Worm (Caenorhabditis elegans) whole organism, late embryonic: ENCODE measurements around the gene sdf-9.

ENCODE experiments used
- K09A11.1 ChIP-seq: sonication (generic microtip); optimal IDR thresholded peaks from 2 replicates; lab custom pipeline; 2017; ENCODE audit warnings: antibody characterized with exemption, mild to moderate bottlenecking, missing genetic modification characterization, missing compliant biosample characterization; ENCODE audit not compliant: insufficient read depth
- Y22D7AL.16 ChIP-seq: sonication (generic microtip); optimal IDR thresholded peaks from 2 replicates; lab custom pipeline; 2016; ENCODE audit warnings: missing genetic modification characterization, missing compliant biosample characterization
- ama-1 ChIP-seq: fragments of 150-350 bp; optimal IDR thresholded peaks from 2 replicates; lab custom pipeline; 2014
- ceh-14 ChIP-seq: sonication (generic microtip); optimal IDR thresholded peaks from 2 replicates; lab custom pipeline; 2016; ENCODE audit warnings: missing genotype, missing genetic modification characterization, missing compliant biosample characterization
- ceh-18 ChIP-seq: sonication (generic microtip); optimal IDR thresholded peaks from 2 replicates; lab custom pipeline; 2016; ENCODE audit warnings: missing genetic modification characterization, missing compliant biosample characterization
- ceh-2 ChIP-seq: sonication (generic microtip); optimal IDR thresholded peaks from 2 replicates; lab custom pipeline; 2016; ENCODE audit warnings: missing genotype, missing genetic modification characterization, missing compliant biosample characterization
- ceh-24 ChIP-seq: sonication (generic microtip); optimal IDR thresholded peaks from 2 replicates; lab custom pipeline; 2016; ENCODE audit warnings: mild to moderate bottlenecking, missing genetic modification characterization, missing compliant biosample characterization
- ceh-30 ChIP-seq: fragments of 150-350 bp; optimal IDR thresholded peaks from 2 replicates; lab custom pipeline; 2014; ENCODE audit warnings: missing biosample characterization, missing genetic modification characterization
- ceh-31 ChIP-seq: sonication (generic microtip); optimal IDR thresholded peaks from 2 replicates; lab custom pipeline; 2016; ENCODE audit warnings: missing genetic modification characterization, missing compliant biosample characterization
- ceh-34 ChIP-seq: sonication (generic microtip); optimal IDR thresholded peaks from 2 replicates; lab custom pipeline; 2016; ENCODE audit warnings: mild to moderate bottlenecking, missing genetic modification characterization, missing compliant biosample characterization
- ceh-48 ChIP-seq: sonication (generic microtip); optimal IDR thresholded peaks from 2 replicates; lab custom pipeline; 2016; ENCODE audit warnings: missing genetic modification characterization, inconsistent platforms, missing compliant biosample characterization
- ceh-6 ChIP-seq: fragments of 200-800 bp; sonication (Bioruptor generic); optimal IDR thresholded peaks from 2 replicates; lab custom pipeline; 2018; ENCODE audit warnings: mild to moderate bottlenecking, missing genetic modification characterization, missing compliant biosample characterization
- ceh-9 ChIP-seq: sonication (generic microtip); optimal IDR thresholded peaks from 2 replicates; lab custom pipeline; 2016; ENCODE audit warnings: mild to moderate bottlenecking, missing genetic modification characterization, inconsistent platforms, missing compliant biosample characterization
- dmd-4 ChIP-seq: sonication (generic microtip); optimal IDR thresholded peaks from 2 replicates; lab custom pipeline; 2016; ENCODE audit warnings: borderline replicate concordance, missing genetic modification characterization, missing compliant biosample characterization
- dve-1 ChIP-seq: sonication (generic microtip); optimal IDR thresholded peaks from 2 replicates; lab custom pipeline; 2017; ENCODE audit warnings: antibody characterized with exemption, mild to moderate bottlenecking, missing genetic modification characterization, missing compliant biosample characterization
- elt-2 ChIP-seq: sonication (generic microtip); optimal IDR thresholded peaks from 2 replicates; lab custom pipeline; 2016; ENCODE audit warnings: missing genetic modification reagents, missing genetic modification characterization, missing compliant biosample characterization
- ets-4 ChIP-seq: sonication (generic microtip); optimal IDR thresholded peaks from 2 replicates; lab custom pipeline; 2016; ENCODE audit warnings: missing genetic modification characterization, missing compliant biosample characterization
- fax-1 ChIP-seq: sonication (generic microtip); optimal IDR thresholded peaks from 2 replicates; lab custom pipeline; 2016; ENCODE audit warnings: missing genotype, missing genetic modification characterization, missing compliant biosample characterization
- fkh-10 ChIP-seq: fragments of 150-350 bp; optimal IDR thresholded peaks from 2 replicates; lab custom pipeline; 2014; ENCODE audit warnings: missing biosample characterization, missing genetic modification reagents, missing genetic modification characterization
- gmeb-2 ChIP-seq: sonication (generic microtip); optimal IDR thresholded peaks from 2 replicates; lab custom pipeline; 2016; ENCODE audit warnings: missing genetic modification characterization, inconsistent platforms, missing compliant biosample characterization
- hlh-6 ChIP-seq: sonication (generic microtip); optimal IDR thresholded peaks from 2 replicates; lab custom pipeline; 2016; ENCODE audit warnings: missing genotype, missing genetic modification characterization, missing compliant biosample characterization
- hlh-8 ChIP-seq: sonication (generic microtip); optimal IDR thresholded peaks from 2 replicates; lab custom pipeline; 2016; ENCODE audit warnings: missing genotype, missing genetic modification characterization, missing compliant biosample characterization
- madf-2 ChIP-seq: sonication (generic microtip); optimal IDR thresholded peaks from 2 replicates; lab custom pipeline; 2017; ENCODE audit warnings: missing genetic modification characterization, missing compliant biosample characterization
- mec-3 ChIP-seq: sonication (generic microtip); optimal IDR thresholded peaks from 2 replicates; lab custom pipeline; 2016; ENCODE audit warnings: borderline replicate concordance, missing genetic modification characterization, missing compliant biosample characterization
- nfya-1 ChIP-seq: sonication (generic microtip); optimal IDR thresholded peaks from 2 replicates; lab custom pipeline; 2017; ENCODE audit warnings: missing genetic modification characterization, mild to moderate bottlenecking, missing compliant biosample characterization, antibody characterized with exemption, moderate library complexity
- nhr-232 ChIP-seq: sonication (generic microtip); optimal IDR thresholded peaks from 2 replicates; lab custom pipeline; 2016; ENCODE audit warnings: missing genetic modification characterization, missing compliant biosample characterization
- npax-4 ChIP-seq: sonication (generic microtip); optimal IDR thresholded peaks from 2 replicates; lab custom pipeline; 2016; ENCODE audit warnings: missing genetic modification characterization, missing compliant biosample characterization
- pag-3 ChIP-seq: sonication (generic microtip); optimal IDR thresholded peaks from 2 replicates; lab custom pipeline; 2016; ENCODE audit warnings: missing compliant biosample characterization, missing genetic modification characterization, borderline replicate concordance
- pax-1 ChIP-seq: fragments of 150-350 bp; optimal IDR thresholded peaks from 2 replicates; lab custom pipeline; 2014; ENCODE audit warnings: missing biosample characterization, missing genetic modification characterization
- pha-2 ChIP-seq: sonication (generic microtip); optimal IDR thresholded peaks from 2 replicates; lab custom pipeline; 2017; ENCODE audit warnings: mild to moderate bottlenecking, missing genetic modification characterization, missing compliant biosample characterization
- pha-4 ChIP-seq: fragments of 150-350 bp; optimal IDR thresholded peaks from 2 replicates; lab custom pipeline; 2018; ENCODE audit warnings: missing biosample characterization, missing genetic modification reagents, missing genetic modification characterization
- pqm-1 ChIP-seq: sonication (generic microtip); optimal IDR thresholded peaks from 2 replicates; lab custom pipeline; 2016; ENCODE audit warnings: missing genetic modification characterization, missing compliant biosample characterization
- rnt-1 ChIP-seq: sonication (generic microtip); optimal IDR thresholded peaks from 2 replicates; lab custom pipeline; 2016; ENCODE audit warnings: missing genetic modification characterization, missing compliant biosample characterization
- sdc-2 ChIP-seq: sonication (generic microtip); optimal IDR thresholded peaks from 2 replicates; lab custom pipeline; 2016; ENCODE audit warnings: missing genotype, missing genetic modification characterization, missing compliant biosample characterization
- sox-2 ChIP-seq: fragments of 200-800 bp; sonication (Bioruptor generic); IDR thresholded peaks from 2 replicates; pipeline ENCODE4 v1.3.6; 2022; ENCODE audit warnings: missing genetic modification reagents, missing genetic modification characterization, missing compliant biosample characterization
- sox-4 ChIP-seq: sonication (generic microtip); optimal IDR thresholded peaks from 2 replicates; lab custom pipeline; 2017; ENCODE audit warnings: mild to moderate bottlenecking, missing genetic modification characterization, inconsistent platforms, missing compliant biosample characterization
- syd-9 ChIP-seq: sonication (generic microtip); optimal IDR thresholded peaks from 2 replicates; lab custom pipeline; 2016; ENCODE audit warnings: mild to moderate bottlenecking, missing genetic modification characterization, moderate library complexity, missing compliant biosample characterization
- tbx-2 ChIP-seq: sonication (generic microtip); optimal IDR thresholded peaks from 2 replicates; lab custom pipeline; 2016; ENCODE audit warnings: missing genetic modification characterization, missing compliant biosample characterization
- tbx-7 ChIP-seq: sonication (generic microtip); optimal IDR thresholded peaks from 2 replicates; lab custom pipeline; 2016; ENCODE audit warnings: missing genotype, missing genetic modification characterization, missing compliant biosample characterization
- ttx-3 ChIP-seq: sonication (generic microtip); optimal IDR thresholded peaks from 2 replicates; lab custom pipeline; 2016; ENCODE audit warnings: missing genetic modification reagents, missing genetic modification characterization, missing compliant biosample characterization
- unc-3 ChIP-seq, 2 experiments: fragments of 200-800 bp in 1 of 2; sonication (Bioruptor generic) in 1 of 2; sonication (generic microtip) in 1 of 2; conservative IDR thresholded peaks in 1 of 2; optimal IDR thresholded peaks in 1 of 2; 2 replicates each; pipeline versions ENCODE4 v1.3.6 to Lab custom; 2016 to 2022; ENCODE audit warnings: missing compliant biosample characterization in 2 of 2, missing genetic modification characterization in 2 of 2, missing genetic modification reagents in 1 of 2
- unc-55 ChIP-seq: sonication (generic microtip); optimal IDR thresholded peaks from 2 replicates; lab custom pipeline; 2017; ENCODE audit warnings: missing biosample characterization, missing genetic modification reagents, missing genetic modification characterization
- zip-5 ChIP-seq: sonication (generic microtip); optimal IDR thresholded peaks from 2 replicates; lab custom pipeline; 2016; ENCODE audit warnings: missing genetic modification characterization, missing compliant biosample characterization
- ztf-16 ChIP-seq: sonication (generic microtip); optimal IDR thresholded peaks from 2 replicates; lab custom pipeline; 2017; ENCODE audit warnings: missing genetic modification characterization, missing compliant biosample characterization

Gene sdf-9

DNA sequence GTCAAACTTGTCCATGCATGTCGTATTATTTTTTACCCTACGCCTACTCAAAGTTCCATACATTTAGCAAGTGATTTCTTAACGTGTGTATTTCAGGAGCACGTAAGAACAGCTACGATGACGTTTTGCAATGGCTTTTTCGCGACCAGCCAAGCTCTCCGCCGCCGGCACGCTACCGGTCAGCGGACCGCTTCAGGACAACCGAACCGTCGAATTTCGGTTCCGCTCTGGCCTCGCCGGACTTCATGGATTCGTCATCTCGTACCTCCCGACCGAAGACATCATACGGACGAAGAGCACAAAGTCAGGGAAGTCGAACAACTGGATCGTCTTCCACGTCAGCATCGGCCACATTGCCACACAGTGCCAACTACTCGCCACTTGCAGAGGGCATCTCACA is 14.4 kb upstream of the sdf-9 start:
- TF ChIP-seq dmd-4 (tag; lab: Kevin White, UChicago) (no peak), ets-4 (tag; lab: Kevin White, UChicago) (no peak), rnt-1 (tag; lab: Kevin White, UChicago) (no peak), pha-4 (no peak), unc-3 (GFP tag; conservative IDR thresholded peaks at IDR 0.05; lab: Robert Waterston, UW) (no peak), unc-3 (tag; optimal IDR thresholded peaks at IDR 0.05; lab: Kevin White, UChicago) (no peak), ceh-18 (tag; lab: Kevin White, UChicago) (no peak)

ce11 chrV:20785050-20785847 is 12.8 kb upstream of the sdf-9 start:
- no peak for TF ChIP-seq syd-9 (tag; lab: Kevin White, UChicago)
- no peak for TF ChIP-seq ceh-48 (tag; lab: Kevin White, UChicago)
- no peak for TF ChIP-seq nhr-232 (tag; lab: Kevin White, UChicago)
- no peak for TF ChIP-seq ets-4 (tag; lab: Kevin White, UChicago)
- no peak for TF ChIP-seq sox-4
- TF ChIP-seq ceh-6 (GFP tag; lab: Kevin White, UChicago), result no peak
- TF ChIP-seq ceh-14 (tag; lab: Kevin White, UChicago), result no peak
- TF ChIP-seq tbx-7 (tag; lab: Kevin White, UChicago), result no peak
- no peak for TF ChIP-seq ceh-31 (tag; lab: Kevin White, UChicago)
- no peak for TF ChIP-seq ztf-16 (tag; lab: Kevin White, UChicago)

DNA sequence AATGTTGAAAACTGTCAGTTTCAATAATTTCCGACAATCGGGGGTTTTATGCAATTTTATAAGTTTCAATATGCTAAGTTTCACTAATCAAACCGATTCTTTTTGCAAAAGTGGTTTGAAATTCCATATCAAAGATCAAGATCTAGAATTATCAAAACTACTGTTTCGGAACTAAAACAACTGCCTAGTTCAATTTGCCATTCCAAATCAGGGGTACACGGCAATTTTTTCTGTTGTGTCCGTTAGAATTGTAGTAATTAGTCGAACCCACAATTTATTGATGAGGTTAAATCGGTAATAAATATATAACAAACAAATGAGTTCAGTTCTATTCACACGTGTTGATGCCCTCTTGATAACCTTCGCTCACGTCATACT is 12.2 kb upstream of the sdf-9 start:
- TF ChIP-seq ceh-30 (tag; lab: Kevin White, UChicago), result no peak
- no peak for TF ChIP-seq sdc-2
- TF ChIP-seq rnt-1 (tag; lab: Kevin White, UChicago), result no peak
- TF ChIP-seq npax-4 (tag; lab: Kevin White, UChicago), result no peak
- no peak for TF ChIP-seq Y22D7AL.16 (tag; lab: Kevin White, UChicago)
- TF ChIP-seq pag-3, result no peak
- no peak for TF ChIP-seq ttx-3 (tag; lab: Kevin White, UChicago)
- TF ChIP-seq hlh-6 (tag; lab: Kevin White, UChicago), result no peak
- no peak for TF ChIP-seq ceh-2
- no peak for TF ChIP-seq nhr-232 (tag; lab: Kevin White, UChicago)
- TF ChIP-seq pqm-1 (tag; lab: Kevin White, UChicago), result no peak
- no peak for TF ChIP-seq hlh-8 (tag; lab: Kevin White, UChicago)
- TF ChIP-seq gmeb-2, result no peak
- TF ChIP-seq ceh-48 (tag; lab: Kevin White, UChicago), result no peak
- TF ChIP-seq, all 69 proteins: peak for 0

ce11 chrV:20789105-20789504 is 8.9 kb upstream of the sdf-9 start, which contains the start of gene tpan-1:
TSS of gene tpan-1 (plus strand) at chrV:20789502.
- TF ChIP-seq ama-1 (lab: Kevin White, UChicago), result no peak
- TF ChIP-seq ceh-14 (tag; lab: Kevin White, UChicago), result peak; percentile 58
- TF ChIP-seq pax-1 (tag; lab: Kevin White, UChicago), result no peak
- TF ChIP-seq unc-55 (GFP tag; lab: Kevin White, UChicago), result no peak
- peak; percentile 8 for TF ChIP-seq sox-4
- no peak for TF ChIP-seq ceh-24 (tag; lab: Kevin White, UChicago)
- TF ChIP-seq elt-2 (tag; lab: Kevin White, UChicago), result no peak
- TF ChIP-seq ttx-3 (tag; lab: Kevin White, UChicago), result no peak
- no peak for TF ChIP-seq madf-2 (tag; lab: Kevin White, UChicago)
- no peak for TF ChIP-seq ceh-9 (tag; lab: Kevin White, UChicago)
- TF ChIP-seq fax-1 (tag; lab: Kevin White, UChicago), result no peak
- TF ChIP-seq pag-3, result no peak
- TF ChIP-seq tbx-2, result peak; percentile 54
- peak; percentile 48 for TF ChIP-seq nfya-1 (tag; lab: Kevin White, UChicago)
- TF ChIP-seq unc-3 (GFP tag; conservative IDR thresholded peaks at IDR 0.05; lab: Robert Waterston, UW), result no peak
- no peak for TF ChIP-seq unc-3 (tag; optimal IDR thresholded peaks at IDR 0.05; lab: Kevin White, UChicago)
- no peak for TF ChIP-seq rnt-1 (tag; lab: Kevin White, UChicago)
- TF ChIP-seq dmd-4 (tag; lab: Kevin White, UChicago), result no peak
- no peak for TF ChIP-seq pha-2 (tag; lab: Kevin White, UChicago)
- TF ChIP-seq mec-3 (tag; lab: Kevin White, UChicago), result no peak
- no peak for TF ChIP-seq sox-2 (GFP tag; lab: Robert Waterston, UW)
- TF ChIP-seq fkh-10 (GFP tag; lab: Kevin White, UChicago), result no peak
- TF ChIP-seq zip-5, result no peak
- TF ChIP-seq K09A11.1 (tag; lab: Kevin White, UChicago), result no peak
- TF ChIP-seq dve-1 (tag; lab: Kevin White, UChicago), result no peak
- TF ChIP-seq ceh-34 (tag; lab: Kevin White, UChicago), result no peak
- no peak for TF ChIP-seq ztf-16 (tag; lab: Kevin White, UChicago)
